Worm (Caenorhabditis elegans): Measurements from ENCODE around the gene cutl-19.

- no peak for TF ChIP-seq W03F9.2 (tag; optimal IDR thresholded peaks at IDR 0.05)
- TF ChIP-seq him-1 (tag; optimal IDR thresholded peaks at IDR 0.05) = no peak
- no peak for TF ChIP-seq dao-5 (tag; optimal IDR thresholded peaks at IDR 0.05)
Observed at ce11 chrIII:5248706-5249105, 31.3 kb upstream of the cutl-19 start.
